Worm (Caenorhabditis elegans) whole organism, midembryonic: ENCODE measurements around the gene Y39A1A.17.

Experiments used
- T22C8.4 ChIP-seq: fragments of 200-800 bp; sonication (Bioruptor generic); IDR thresholded peaks from 2 replicates; pipeline ENCODE4 v1.3.6; 2022; ENCODE audit warnings: missing genetic modification characterization, missing compliant biosample characterization
- cog-1 ChIP-seq: sonication (generic microtip); optimal IDR thresholded peaks from 2 replicates; lab custom pipeline; 2016; ENCODE audit warnings: missing genetic modification characterization, missing compliant biosample characterization
- flt-1 ChIP-seq: fragments of 200-800 bp; sonication (Bioruptor generic); IDR thresholded peaks from 2 replicates; pipeline ENCODE4 v1.3.6; 2022; ENCODE audit warnings: missing genetic modification characterization, missing compliant biosample characterization
- klf-2 ChIP-seq: fragments of 200-800 bp; sonication (Bioruptor generic); conservative IDR thresholded peaks from 2 replicates; pipeline ENCODE4 v1.3.6; 2022; ENCODE audit warnings: missing genetic modification reagents, missing genetic modification characterization, missing compliant biosample characterization
- ztf-29 ChIP-seq: fragments of 200-800 bp; sonication (Bioruptor generic); IDR thresholded peaks from 2 replicates; pipeline ENCODE4 v1.3.6; 2022; ENCODE audit warnings: missing genetic modification reagents, missing genetic modification characterization, missing compliant biosample characterization

ce11 chrIII:10694294-10694693 lies 3.4 kb upstream of the Y39A1A.17 start, which contains the start of the genes Y39A1A.18 and fmo-3:
- TF ChIP-seq klf-2 (GFP tag; lab: Robert Waterston, UW) (no peak), ztf-29 (no peak), T22C8.4 (GFP tag; lab: Robert Waterston, UW) (no peak), cog-1 (no peak), flt-1 (GFP tag; lab: Robert Waterston, UW) (no peak)
